Fruit fly (Drosophila melanogaster) whole organism, adult: ENCODE data around the gene Scsalpha2.

ENCODE experiments used
- CG11617 ChIP-seq: fragments of 200-800 bp; sonication (Bioruptor generic); optimal IDR thresholded peaks from 2 replicates; lab custom pipeline; 2017; ENCODE audit warnings: mild to moderate bottlenecking, missing biosample characterization, missing genetic modification reagents, missing genetic modification characterization
- CG33017 ChIP-seq: fragments of 200-800 bp; sonication (Bioruptor generic); optimal IDR thresholded peaks from 2 replicates; lab custom pipeline; 2018; ENCODE audit warnings: missing biosample characterization, mild to moderate bottlenecking, missing genetic modification characterization, moderate library complexity
- CG5204 ChIP-seq: fragments of 200-800 bp; sonication (Bioruptor generic); optimal IDR thresholded peaks from 2 replicates; lab custom pipeline; 2016; ENCODE audit warnings: missing biosample characterization, missing genetic modification characterization
- CG7101 ChIP-seq: fragments of 200-800 bp; sonication (Bioruptor generic); optimal IDR thresholded peaks from 2 replicates; lab custom pipeline; 2018; ENCODE audit warnings: missing biosample characterization, mild to moderate bottlenecking, missing genetic modification characterization, moderate library complexity
- Hr96 ChIP-seq: fragments of 200-800 bp; sonication (Bioruptor generic); optimal IDR thresholded peaks from 2 replicates; lab custom pipeline; 2016; ENCODE audit warnings: missing biosample characterization, missing genetic modification characterization
- Mnt ChIP-seq: fragments of 200-800 bp; sonication (Bioruptor generic); optimal IDR thresholded peaks from 2 replicates; lab custom pipeline; 2016; ENCODE audit warnings: missing biosample characterization, mild to moderate bottlenecking, missing genetic modification characterization
- ovo ChIP-seq: fragments of 200-800 bp; sonication (Bioruptor generic); optimal IDR thresholded peaks from 2 replicates; lab custom pipeline; 2016; ENCODE audit warnings: missing biosample characterization, missing genetic modification characterization

DNA sequence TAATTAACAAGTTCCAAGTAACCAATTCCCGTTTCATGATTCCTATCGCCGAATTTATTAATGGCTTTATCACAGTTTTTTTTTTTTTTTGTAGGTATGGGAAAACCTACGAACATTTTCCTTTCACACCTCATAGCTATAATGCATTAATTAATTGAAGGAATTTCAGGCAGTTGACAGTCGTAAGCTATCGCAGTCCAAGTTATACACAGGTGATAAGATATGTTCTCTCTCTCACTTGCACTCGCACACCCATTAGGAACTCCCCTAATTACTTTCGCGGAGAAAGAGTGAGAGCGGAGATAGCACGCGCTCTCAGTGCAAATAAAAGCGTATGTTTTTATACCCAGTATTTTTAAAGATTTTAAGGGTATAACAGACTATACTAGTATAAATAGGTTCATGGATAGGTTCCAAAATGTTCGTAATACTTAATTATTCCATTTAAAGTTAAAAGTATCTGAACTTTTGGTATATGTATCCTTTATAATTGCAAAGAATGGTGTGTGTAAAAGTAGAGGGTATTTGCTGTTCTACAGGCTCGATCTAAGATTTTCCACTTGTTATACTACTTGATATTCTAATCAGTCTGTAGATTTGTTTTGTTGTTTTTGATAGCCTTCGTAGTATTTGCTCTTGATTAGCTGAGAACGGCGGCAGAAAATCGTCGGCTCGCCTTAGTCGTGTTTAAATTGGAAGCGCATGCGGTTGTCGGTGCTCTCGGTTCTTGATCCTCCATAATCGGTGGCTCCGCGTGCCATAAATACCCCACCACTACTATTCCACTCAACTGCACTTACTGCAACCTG is 2.3 kb downstream of the Scsalpha2 start, which contains the start of gene Dys:
- TF ChIP-seq CG11617 (GFP tag; lab: Kevin White, UChicago) (peak; percentile 91), CG5204 (GFP tag; lab: Kevin White, UChicago) (peak; percentile 80), CG7101 (tag; lab: Kevin White, UChicago) (peak; percentile 96), ovo (GFP tag; lab: Kevin White, UChicago) (no peak), Mnt (peak; percentile 62), Hr96 (GFP tag; lab: Kevin White, UChicago) (peak; percentile 68), CG33017 (tag; lab: Kevin White, UChicago) (peak; percentile 97)
